Worm (Caenorhabditis elegans) whole organism, L2 larva: ENCODE measurements around the gene Y22D7AR.7.

ENCODE experiments used
- R02D3.7 ChIP-seq: fragments of 150-350 bp; optimal IDR thresholded peaks from 2 replicates; lab custom pipeline; 2014; ENCODE audit warnings: missing biosample characterization, missing genetic modification characterization
- alr-1 ChIP-seq: fragments of 150-350 bp; optimal IDR thresholded peaks from 2 replicates; lab custom pipeline; 2014; ENCODE audit warnings: missing biosample characterization, missing genetic modification characterization
- ama-1 ChIP-seq: fragments of 150-350 bp; optimal IDR thresholded peaks from 2 replicates; lab custom pipeline; 2018; ENCODE audit warnings: inconsistent platforms
- blmp-1 ChIP-seq: sonication (generic microtip); optimal IDR thresholded peaks from 2 replicates; lab custom pipeline; 2017; ENCODE audit warnings: missing genetic modification characterization, mild to moderate bottlenecking, missing compliant biosample characterization, antibody characterized with exemption, moderate library complexity; ENCODE audit not compliant: insufficient read depth
- lin-11 ChIP-seq: fragments of 150-350 bp; sonication (generic microtip); optimal IDR thresholded peaks from 2 replicates; lab custom pipeline; 2014; ENCODE audit warnings: missing biosample characterization, missing genetic modification characterization, inconsistent platforms, mixed read lengths
- nhr-23 ChIP-seq: fragments of 150-350 bp; optimal IDR thresholded peaks from 2 replicates; lab custom pipeline; 2014; ENCODE audit warnings: missing biosample characterization, missing genetic modification reagents, missing genetic modification characterization
- skn-1 ChIP-seq: sonication (generic microtip); optimal IDR thresholded peaks from 2 replicates; lab custom pipeline; 2017; ENCODE audit warnings: missing biosample characterization, missing genetic modification characterization
- sma-3 ChIP-seq: sonication (generic microtip); optimal IDR thresholded peaks from 2 replicates; lab custom pipeline; 2016; ENCODE audit warnings: missing genetic modification reagents, missing genetic modification characterization, missing compliant biosample characterization

ce11 chrIII:1695006-1695405, 7.1 kb upstream of the Y22D7AR.7 start, which contains the start of gene srd-64:
- TF ChIP-seq blmp-1 (no peak), skn-1 (no peak), alr-1 (no peak), ama-1 (lab: Kevin White, UChicago) (no peak), R02D3.7 (tag; lab: Kevin White, UChicago) (no peak), lin-11 (tag; lab: Kevin White, UChicago) (no peak), sma-3 (no peak), nhr-23 (tag; lab: Kevin White, UChicago) (no peak)
